Worm (Caenorhabditis elegans) whole organism, midembryonic: Measurements from ENCODE around the gene spp-9.

ENCODE experiments used
- cog-1 ChIP-seq: sonication (generic microtip); optimal IDR thresholded peaks from 2 replicates; lab custom pipeline; 2016; ENCODE audit warnings: missing genetic modification characterization, missing compliant biosample characterization
- flt-1 ChIP-seq: fragments of 200-800 bp; sonication (Bioruptor generic); IDR thresholded peaks from 2 replicates; pipeline ENCODE4 v1.3.6; 2022; ENCODE audit warnings: missing genetic modification characterization, missing compliant biosample characterization
- klf-2 ChIP-seq: fragments of 200-800 bp; sonication (Bioruptor generic); conservative IDR thresholded peaks from 2 replicates; pipeline ENCODE4 v1.3.6; 2022; ENCODE audit warnings: missing genetic modification reagents, missing genetic modification characterization, missing compliant biosample characterization
- med-1 ChIP-seq: sonication (generic microtip); optimal IDR thresholded peaks from 2 replicates; lab custom pipeline; 2017; ENCODE audit warnings: missing genetic modification characterization, mild to moderate bottlenecking, missing compliant biosample characterization, antibody characterized with exemption, missing genetic modification reagents; ENCODE audit not compliant: insufficient read depth

- TF ChIP-seq med-1 (no peak), flt-1 (no peak), klf-2 (no peak), cog-1 (no peak)
These were observed 26.0 kb upstream of the spp-9 start for ce11 chrX:11461545-11461944.
